Fruit fly (Drosophila melanogaster): ENCODE measurements around the gene CG10214.

CG10214 gene

DNA sequence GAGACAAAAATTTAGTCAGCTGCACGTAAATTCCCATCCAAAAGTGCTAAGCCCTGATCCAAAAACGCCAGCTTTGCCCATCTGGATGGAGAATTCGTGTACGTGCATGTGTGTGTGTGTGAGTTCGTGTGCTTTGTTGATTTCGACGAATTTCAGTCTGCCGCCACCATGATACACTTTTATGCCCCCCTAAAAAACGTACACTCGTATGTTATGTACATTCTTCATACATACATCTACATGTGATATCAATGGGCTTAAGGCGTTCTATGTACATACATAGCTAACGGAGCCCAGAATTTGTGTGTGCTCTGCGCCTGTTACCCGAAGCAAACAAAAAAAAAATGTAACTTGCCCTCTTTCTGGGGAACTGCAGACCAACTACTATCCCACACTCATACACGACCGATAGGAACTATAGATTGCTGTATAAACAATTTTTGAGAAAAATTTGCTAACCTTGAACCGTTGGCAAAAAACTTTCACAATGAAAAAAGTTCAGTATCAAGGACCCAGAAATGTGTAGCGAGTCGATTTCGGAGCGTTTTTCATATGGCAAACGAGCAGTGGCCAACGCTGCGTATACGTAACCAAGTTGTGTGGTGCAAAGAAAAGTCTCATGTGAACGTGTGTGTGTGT lies 41.5 kb downstream of the CG10214 start:
- no peak for TF ChIP-seq ey (GFP tag; optimal IDR thresholded peaks at IDR 0.05)
- no peak for TF ChIP-seq dsf (GFP tag; optimal IDR thresholded peaks at IDR 0.05; ENCODE audit: borderline replicate concordance)
- TF ChIP-seq Hr83 (GFP tag; optimal IDR thresholded peaks at IDR 0.05; ENCODE audit: poor library complexity, severe bottlenecking): peak; percentile 21
- no peak for TF ChIP-seq foxo (GFP tag; optimal IDR thresholded peaks at IDR 0.05)
- no peak for TF ChIP-seq brk (GFP tag; optimal IDR thresholded peaks at IDR 0.05)
- no peak for TF ChIP-seq Abd-B (GFP tag; optimal IDR thresholded peaks at IDR 0.05)
- no peak for TF ChIP-seq sage (GFP tag; optimal IDR thresholded peaks at IDR 0.05)
- peak; percentile 8 for TF ChIP-seq Sp1 (GFP tag; optimal IDR thresholded peaks at IDR 0.05)
- peak; percentile 43 for TF ChIP-seq OdsH (GFP tag; optimal IDR thresholded peaks at IDR 0.05)
- peak; percentile 44 for TF ChIP-seq CrebA (GFP tag; optimal IDR thresholded peaks at IDR 0.05; ENCODE audit: borderline replicate concordance)
- no peak for TF ChIP-seq jim (GFP tag; optimal IDR thresholded peaks at IDR 0.05)
- TF ChIP-seq psq (GFP tag; optimal IDR thresholded peaks at IDR 0.05): no peak
- no peak for TF ChIP-seq Rel (GFP tag; optimal IDR thresholded peaks at IDR 0.05)
- TF ChIP-seq Rel (tag; optimal IDR thresholded peaks at IDR 0.05): peak; percentile 85
- no peak for TF ChIP-seq Dfd (GFP tag; optimal IDR thresholded peaks at IDR 0.05)
- peak; percentile 62 for TF ChIP-seq h (GFP tag; optimal IDR thresholded peaks at IDR 0.05)
- TF ChIP-seq Hnf4 (GFP tag; optimal IDR thresholded peaks at IDR 0.05): peak; percentile 0
- no peak for TF ChIP-seq dl (GFP tag; optimal IDR thresholded peaks at IDR 0.05; ENCODE audit: insufficient read depth in 1 of 2, partially characterized antibody in 2 of 2)
- TF ChIP-seq Hr78 (GFP tag; optimal IDR thresholded peaks at IDR 0.05): no peak
- no peak for TF ChIP-seq Mio (GFP tag; optimal IDR thresholded peaks at IDR 0.05)
- peak; percentile 42 for TF ChIP-seq br (GFP tag; optimal IDR thresholded peaks at IDR 0.05)
- TF ChIP-seq pan (optimal IDR thresholded peaks at IDR 0.05): no peak
- no peak for TF ChIP-seq GATAd (GFP tag; optimal IDR thresholded peaks at IDR 0.05)

DNA sequence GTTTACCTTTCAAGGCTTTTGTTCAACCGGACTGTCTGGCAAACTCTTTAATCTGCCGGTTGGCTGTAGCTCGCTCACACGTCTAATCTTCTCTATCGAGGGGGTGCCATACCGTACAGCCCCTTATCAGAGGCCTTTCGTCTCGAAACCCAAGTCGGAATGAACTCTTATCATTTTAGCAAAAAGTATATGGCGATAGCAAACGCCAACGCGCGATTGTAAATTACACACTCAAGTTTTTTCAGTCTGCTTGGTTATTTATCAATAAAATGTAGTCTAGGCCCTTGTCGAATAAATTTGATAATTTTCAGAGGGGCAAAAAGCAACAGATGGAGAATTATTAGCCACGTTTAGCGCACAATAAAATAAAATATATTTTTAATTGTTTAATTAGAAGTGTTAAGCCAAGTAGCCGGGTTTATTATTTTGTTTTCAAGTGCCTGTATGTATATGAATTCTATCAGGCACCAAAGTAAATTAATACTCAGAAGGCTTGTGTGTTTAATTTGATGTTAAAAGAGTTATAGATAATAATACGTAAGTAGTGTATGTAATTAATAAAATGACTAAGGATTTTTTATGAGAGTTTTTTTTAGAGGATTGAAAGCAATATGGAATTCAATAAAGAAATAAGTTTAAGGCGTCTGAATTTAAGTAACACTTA lies 42.3 kb downstream of the CG10214 start:
- TF ChIP-seq HLH106 (tag; optimal IDR thresholded peaks at IDR 0.05) (no peak), Vsx2 (GFP tag; optimal IDR thresholded peaks at IDR 0.05; ENCODE audit: partially characterized antibody) (peak; percentile 31), woc (GFP tag; optimal IDR thresholded peaks at IDR 0.05) (no peak), OdsH (GFP tag; optimal IDR thresholded peaks at IDR 0.05) (no peak), br (GFP tag; optimal IDR thresholded peaks at IDR 0.05) (peak; percentile 55), ey (GFP tag; optimal IDR thresholded peaks at IDR 0.05) (no peak), dsf (GFP tag; optimal IDR thresholded peaks at IDR 0.05; ENCODE audit: borderline replicate concordance) (no peak), Rel (GFP tag; optimal IDR thresholded peaks at IDR 0.05) (no peak), Rel (tag; optimal IDR thresholded peaks at IDR 0.05) (peak; percentile 42), Hnf4 (GFP tag; optimal IDR thresholded peaks at IDR 0.05) (no peak), sage (GFP tag; optimal IDR thresholded peaks at IDR 0.05) (peak; percentile 7), CG32264 (GFP tag; optimal IDR thresholded peaks at IDR 0.05) (no peak), fru (GFP tag; optimal IDR thresholded peaks at IDR 0.05) (no peak), psq (GFP tag; optimal IDR thresholded peaks at IDR 0.05) (no peak), h (GFP tag; optimal IDR thresholded peaks at IDR 0.05) (peak; percentile 12), jim (GFP tag; optimal IDR thresholded peaks at IDR 0.05) (no peak), CrebA (GFP tag; optimal IDR thresholded peaks at IDR 0.05; ENCODE audit: borderline replicate concordance) (peak; percentile 80), CG9705 (GFP tag; optimal IDR thresholded peaks at IDR 0.05) (no peak), Myc (optimal IDR thresholded peaks at IDR 0.05) (no peak), Jra (GFP tag; optimal IDR thresholded peaks at IDR 0.05) (no peak), brk (GFP tag; optimal IDR thresholded peaks at IDR 0.05) (peak; percentile 42), Hr78 (GFP tag; optimal IDR thresholded peaks at IDR 0.05) (no peak)

dm6 chr3R:23723381-23724034 lies 43.8 kb downstream of the CG10214 start:
- TF ChIP-seq rgr (GFP tag; optimal IDR thresholded peaks at IDR 0.05) (peak; percentile 15), dmrt93B (GFP tag; optimal IDR thresholded peaks at IDR 0.05) (no peak), foxo (GFP tag; optimal IDR thresholded peaks at IDR 0.05) (peak in 1 of 2 experiments; percentile 51), CG9705 (GFP tag; optimal IDR thresholded peaks at IDR 0.05) (no peak), Mio (GFP tag; optimal IDR thresholded peaks at IDR 0.05) (no peak), tai (GFP tag; optimal IDR thresholded peaks at IDR 0.05) (peak; percentile 51), lola (GFP tag; optimal IDR thresholded peaks at IDR 0.05) (no peak), psq (GFP tag; optimal IDR thresholded peaks at IDR 0.05) (no peak), OdsH (GFP tag; optimal IDR thresholded peaks at IDR 0.05) (no peak), Dif (GFP tag; optimal IDR thresholded peaks at IDR 0.05; ENCODE audit: partially characterized antibody) (peak; percentile 74), woc (GFP tag; optimal IDR thresholded peaks at IDR 0.05) (no peak), dl (GFP tag; optimal IDR thresholded peaks at IDR 0.05; ENCODE audit: insufficient read depth in 1 of 2, partially characterized antibody in 2 of 2) (peak; percentile 22 to 38), br (GFP tag; optimal IDR thresholded peaks at IDR 0.05) (peak; percentile 11), Jra (GFP tag; optimal IDR thresholded peaks at IDR 0.05) (peak; percentile 17), Hnf4 (GFP tag; optimal IDR thresholded peaks at IDR 0.05) (no peak), jim (GFP tag; optimal IDR thresholded peaks at IDR 0.05) (no peak), Hr83 (GFP tag; optimal IDR thresholded peaks at IDR 0.05; ENCODE audit: poor library complexity, severe bottlenecking) (peak; percentile 70), Dfd (GFP tag; optimal IDR thresholded peaks at IDR 0.05) (no peak), HLH106 (tag; optimal IDR thresholded peaks at IDR 0.05) (peak; percentile 10), fru (GFP tag; optimal IDR thresholded peaks at IDR 0.05) (peak; percentile 24), h (GFP tag; optimal IDR thresholded peaks at IDR 0.05) (peak; percentile 45), usp (GFP tag; optimal IDR thresholded peaks at IDR 0.05) (no peak), Sp1 (GFP tag; optimal IDR thresholded peaks at IDR 0.05) (peak; percentile 2), Abd-B (GFP tag; optimal IDR thresholded peaks at IDR 0.05) (no peak), sage (GFP tag; optimal IDR thresholded peaks at IDR 0.05) (peak; percentile 34)

Measured in whole organism, wandering third instar larva.